Worm (Caenorhabditis elegans) whole organism, early embryonic: ENCODE results near the gene srbc-44.
A peak's percentile ranks its signal among the peaks of the same experiment; 100 is the strongest.

Source experiments
- B0310.2 ChIP-seq: sonication (generic microtip); optimal IDR thresholded peaks from 2 replicates; lab custom pipeline; 2016; ENCODE audit warnings: mild to moderate bottlenecking, missing genetic modification characterization, missing compliant biosample characterization
- F13C5.2 ChIP-seq: sonication (generic microtip); optimal IDR thresholded peaks from 2 replicates; lab custom pipeline; 2017; ENCODE audit warnings: mild to moderate bottlenecking, missing genetic modification characterization, inconsistent platforms, missing compliant biosample characterization
- aly-1 ChIP-seq: sonication (generic microtip); optimal IDR thresholded peaks from 2 replicates; lab custom pipeline; 2016; ENCODE audit warnings: missing genetic modification characterization, missing compliant biosample characterization
- ama-1 ChIP-seq: fragments of 150-350 bp; optimal IDR thresholded peaks from 2 replicates; lab custom pipeline; 2014
- ceh-13 ChIP-seq: fragments of 200-800 bp; sonication (Bioruptor generic); optimal IDR thresholded peaks from 2 replicates; lab custom pipeline; 2018; ENCODE audit warnings: mild to moderate bottlenecking, missing genetic modification characterization, missing compliant biosample characterization
- ceh-36 ChIP-seq: sonication (generic microtip); optimal IDR thresholded peaks from 2 replicates; lab custom pipeline; 2016; ENCODE audit warnings: missing genetic modification characterization, inconsistent platforms, missing compliant biosample characterization
- ets-7 ChIP-seq: sonication (generic microtip); optimal IDR thresholded peaks from 2 replicates; lab custom pipeline; 2016; ENCODE audit warnings: missing genotype, missing genetic modification characterization, missing compliant biosample characterization
- flt-1 ChIP-seq: fragments of 200-800 bp; sonication (Bioruptor generic); IDR thresholded peaks from 2 replicates; pipeline ENCODE4 v1.3.6; 2022; ENCODE audit warnings: missing genetic modification characterization, missing compliant biosample characterization
- hmbx-1 ChIP-seq: sonication (generic microtip); optimal IDR thresholded peaks from 2 replicates; lab custom pipeline; 2016; ENCODE audit warnings: mild to moderate bottlenecking, missing genetic modification characterization, missing compliant biosample characterization
- hmg-4 ChIP-seq: fragments of 200-800 bp; sonication (Bioruptor generic); optimal IDR thresholded peaks from 2 replicates; lab custom pipeline; 2018; ENCODE audit warnings: mild to moderate bottlenecking, missing genetic modification characterization, missing compliant biosample characterization
- hnd-1 ChIP-seq: sonication (generic microtip); optimal IDR thresholded peaks from 2 replicates; lab custom pipeline; 2016; ENCODE audit warnings: missing genetic modification characterization, missing compliant biosample characterization
- pes-1 ChIP-seq: fragments of 200-800 bp; sonication (Bioruptor generic); IDR thresholded peaks from 2 replicates; pipeline ENCODE4 v1.3.6; 2022; ENCODE audit warnings: missing genetic modification reagents, missing genetic modification characterization, missing compliant biosample characterization
- scrt-1 ChIP-seq: fragments of 200-800 bp; sonication (Bioruptor generic); IDR thresholded peaks from 2 replicates; pipeline ENCODE4 v1.3.6; 2022; ENCODE audit warnings: missing genetic modification characterization, missing compliant biosample characterization
- sea-1 ChIP-seq: fragments of 200-800 bp; sonication (Bioruptor generic); conservative IDR thresholded peaks from 2 replicates; pipeline ENCODE4 v1.3.6; 2022; ENCODE audit warnings: missing genetic modification characterization, missing compliant biosample characterization
- tbx-11 ChIP-seq: fragments of 200-800 bp; sonication (Bioruptor generic); IDR thresholded peaks from 2 replicates; pipeline ENCODE4 v1.3.6; 2022; ENCODE audit warnings: missing genetic modification characterization, missing compliant biosample characterization
- tbx-37 ChIP-seq: fragments of 200-800 bp; sonication (Bioruptor generic); conservative IDR thresholded peaks from 2 replicates; pipeline ENCODE4 v1.3.6; 2022; ENCODE audit warnings: missing genetic modification reagents, missing genetic modification characterization, missing compliant biosample characterization
- tra-4 ChIP-seq: sonication (generic microtip); optimal IDR thresholded peaks from 2 replicates; lab custom pipeline; 2017; ENCODE audit warnings: missing genetic modification characterization, missing compliant biosample characterization

The srbc-44 gene

ce11 chrV:12819155-12819554 is 30.8 kb upstream of the srbc-44 start:
- TF ChIP-seq ama-1 (lab: Kevin White, UChicago) (no peak), pes-1 (GFP tag; lab: Robert Waterston, UW) (no peak)

- TF ChIP-seq flt-1 (no peak), hmg-4 (no peak), tbx-11 (GFP tag; lab: Robert Waterston, UW) (no peak), ets-7 (no peak), ama-1 (lab: Kevin White, UChicago) (no peak), tbx-37 (no peak), hmbx-1 (no peak), hnd-1 (tag; lab: Kevin White, UChicago) (no peak), B0310.2 (tag; lab: Kevin White, UChicago) (no peak), scrt-1 (GFP tag; lab: Robert Waterston, UW) (no peak), ceh-36 (no peak), tra-4 (tag; lab: Kevin White, UChicago) (no peak), pes-1 (GFP tag; lab: Robert Waterston, UW) (no peak), F13C5.2 (tag; lab: Kevin White, UChicago) (no peak), ceh-13 (GFP tag; lab: Kevin White, UChicago) (no peak), sea-1 (GFP tag; lab: Robert Waterston, UW) (no peak), aly-1 (no peak)
These were observed 30.1 kb upstream of the srbc-44 start for ce11 chrV:12818486-12818885.

ce11 chrV:12816672-12817071 is 28.3 kb upstream of the srbc-44 start:
- TF ChIP-seq ceh-36 (no peak), tbx-11 (GFP tag; lab: Robert Waterston, UW) (no peak), scrt-1 (GFP tag; lab: Robert Waterston, UW) (no peak), tbx-37 (no peak), ama-1 (lab: Kevin White, UChicago) (no peak), ets-7 (no peak), ceh-13 (GFP tag; lab: Kevin White, UChicago) (no peak), hmbx-1 (no peak), tra-4 (tag; lab: Kevin White, UChicago) (no peak)

ce11 chrV:12815386-12815785 is 27.0 kb upstream of the srbc-44 start:
- TF ChIP-seq ets-7 (no peak), flt-1 (no peak), hmg-4 (no peak), sea-1 (GFP tag; lab: Robert Waterston, UW) (no peak), aly-1 (no peak), hmbx-1 (no peak), ceh-13 (GFP tag; lab: Kevin White, UChicago) (no peak), ama-1 (lab: Kevin White, UChicago) (no peak), hnd-1 (tag; lab: Kevin White, UChicago) (no peak), tbx-11 (GFP tag; lab: Robert Waterston, UW) (no peak), ceh-36 (no peak), tra-4 (tag; lab: Kevin White, UChicago) (no peak), scrt-1 (GFP tag; lab: Robert Waterston, UW) (no peak)

ce11 chrV:12814481-12814882 is 26.1 kb upstream of the srbc-44 start:
- TF ChIP-seq aly-1: peak; percentile 10
- TF ChIP-seq hmg-4: peak; percentile 52
- no peak for TF ChIP-seq hnd-1 (tag; lab: Kevin White, UChicago)
- peak; percentile 2 for TF ChIP-seq F13C5.2 (tag; lab: Kevin White, UChicago)

- TF ChIP-seq ets-7 (no peak), ceh-13 (GFP tag; lab: Kevin White, UChicago) (no peak), scrt-1 (GFP tag; lab: Robert Waterston, UW) (no peak), F13C5.2 (tag; lab: Kevin White, UChicago) (no peak), flt-1 (no peak), sea-1 (GFP tag; lab: Robert Waterston, UW) (no peak), hmbx-1 (no peak), ceh-36 (no peak), pes-1 (GFP tag; lab: Robert Waterston, UW) (no peak), tra-4 (tag; lab: Kevin White, UChicago) (no peak)
These were observed 25.7 kb upstream of the srbc-44 start, which contains the start of gene ZC443.3 for ce11 chrV:12814022-12814421. Gene ZC443.3, minus strand, starts transcription at chrV:12814122.

- TF ChIP-seq B0310.2 (tag; lab: Kevin White, UChicago) (no peak), aly-1 (no peak), hmg-4 (no peak), flt-1 (no peak), ama-1 (lab: Kevin White, UChicago) (no peak), sea-1 (GFP tag; lab: Robert Waterston, UW) (no peak), ets-7 (no peak), ceh-36 (no peak), F13C5.2 (tag; lab: Kevin White, UChicago) (no peak), pes-1 (GFP tag; lab: Robert Waterston, UW) (no peak), hnd-1 (tag; lab: Kevin White, UChicago) (no peak), scrt-1 (GFP tag; lab: Robert Waterston, UW) (no peak), tbx-11 (GFP tag; lab: Robert Waterston, UW) (no peak), hmbx-1 (no peak), tra-4 (tag; lab: Kevin White, UChicago) (no peak), ceh-13 (GFP tag; lab: Kevin White, UChicago) (no peak), tbx-37 (no peak)
These were observed 23.5 kb upstream of the srbc-44 start for ce11 chrV:12811810-12812209.

ce11 chrV:12811126-12811525 is 22.8 kb upstream of the srbc-44 start, which contains the start of gene ZC443.2:
Gene ZC443.2, minus strand, starts transcription at chrV:12811192.
- TF ChIP-seq pes-1 (GFP tag; lab: Robert Waterston, UW) (no peak), aly-1 (no peak), F13C5.2 (tag; lab: Kevin White, UChicago) (no peak), flt-1 (no peak), tra-4 (tag; lab: Kevin White, UChicago) (no peak), tbx-37 (no peak), B0310.2 (tag; lab: Kevin White, UChicago) (no peak), tbx-11 (GFP tag; lab: Robert Waterston, UW) (no peak), ceh-36 (no peak), scrt-1 (GFP tag; lab: Robert Waterston, UW) (no peak), ceh-13 (GFP tag; lab: Kevin White, UChicago) (no peak)
